Fruit fly (Drosophila melanogaster) whole organism, pupa: ENCODE data around the gene CG6481.

Experiments used
- CG10348 ChIP-seq: fragments of 200-800 bp; sonication (Bioruptor generic); IDR thresholded peaks from 2 replicates; pipeline ENCODE4 v1.3.6; 2022; ENCODE audit warnings: missing biosample characterization, missing genetic modification characterization
- CG17806 ChIP-seq: fragments of 200-800 bp; sonication (Bioruptor generic); optimal IDR thresholded peaks from 2 replicates; lab custom pipeline; 2018; ENCODE audit warnings: missing biosample characterization, mild to moderate bottlenecking, missing genetic modification characterization, moderate library complexity
- CG8159 ChIP-seq: fragments of 200-800 bp; sonication (Bioruptor generic); optimal IDR thresholded peaks from 3 replicates; lab custom pipeline; 2018; ENCODE audit warnings: missing biosample characterization, mild to moderate bottlenecking, missing genetic modification characterization, moderate library complexity
- Pif1A ChIP-seq: fragments of 200-800 bp; sonication (Bioruptor generic); optimal IDR thresholded peaks from 3 replicates; lab custom pipeline; 2016; ENCODE audit warnings: missing biosample characterization, missing genetic modification characterization
- Pif1B ChIP-seq: fragments of 200-800 bp; sonication (Bioruptor generic); optimal IDR thresholded peaks from 3 replicates; lab custom pipeline; 2016; ENCODE audit warnings: missing biosample characterization, missing genetic modification characterization

DNA sequence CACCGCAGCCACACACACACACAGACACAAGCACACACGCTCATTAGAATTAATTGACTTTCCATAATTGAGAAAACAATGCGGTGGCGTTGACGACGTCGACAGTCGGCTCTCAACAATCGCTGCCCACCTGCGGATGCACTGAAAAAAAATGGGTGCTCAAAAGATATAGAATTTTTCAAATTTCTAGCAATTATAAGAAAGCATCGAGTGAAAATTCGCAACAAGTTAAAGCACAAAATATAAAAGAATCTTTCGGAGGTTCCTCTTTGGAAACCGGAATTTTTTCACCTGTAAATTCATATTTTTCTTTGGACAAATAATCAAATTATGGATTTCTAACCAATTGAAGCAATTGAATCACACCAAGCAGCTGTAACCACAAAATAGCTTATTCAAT lies 19.7 kb upstream of the CG6481 start:
- TF ChIP-seq CG8159 (tag; lab: Kevin White, UChicago) = peak; percentile 11
- TF ChIP-seq Pif1B (GFP tag; lab: Kevin White, UChicago) = no peak
- TF ChIP-seq CG10348 (GFP tag; lab: Robert Waterston, UW) = no peak
- peak; percentile 45 for TF ChIP-seq Pif1A (GFP tag; lab: Kevin White, UChicago)
- peak; percentile 12 for TF ChIP-seq CG17806
